Fruit fly (Drosophila melanogaster) whole organism, pupa: ENCODE results near the gene CG31954.

Experiments
- CG10348 ChIP-seq: fragments of 200-800 bp; sonication (Bioruptor generic); IDR thresholded peaks from 2 replicates; pipeline ENCODE4 v1.3.6; 2022; ENCODE audit warnings: missing biosample characterization, missing genetic modification characterization
- CG15710 ChIP-seq: fragments of 200-800 bp; sonication (Bioruptor generic); optimal IDR thresholded peaks from 2 replicates; lab custom pipeline; 2018; ENCODE audit warnings: missing biosample characterization, mild to moderate bottlenecking, missing genetic modification characterization, moderate library complexity
- CG32121 ChIP-seq: fragments of 200-800 bp; sonication (Bioruptor generic); IDR thresholded peaks from 2 replicates; pipeline ENCODE4 v1.3.6; 2022; ENCODE audit warnings: missing biosample characterization, missing genetic modification characterization
- CG34367 ChIP-seq: fragments of 200-800 bp; sonication (Bioruptor generic); optimal IDR thresholded peaks from 2 replicates; lab custom pipeline; 2018; ENCODE audit warnings: missing biosample characterization, mild to moderate bottlenecking, missing genetic modification characterization
- CG8159 ChIP-seq: fragments of 200-800 bp; sonication (Bioruptor generic); optimal IDR thresholded peaks from 3 replicates; lab custom pipeline; 2018; ENCODE audit warnings: missing biosample characterization, mild to moderate bottlenecking, missing genetic modification characterization, moderate library complexity
- CG8301 ChIP-seq: fragments of 200-800 bp; sonication (Bioruptor generic); optimal IDR thresholded peaks from 2 replicates; lab custom pipeline; 2018; ENCODE audit warnings: missing biosample characterization, mild to moderate bottlenecking, missing genetic modification characterization
- D1 ChIP-seq: fragments of 200-800 bp; sonication (Bioruptor generic); optimal IDR thresholded peaks from 2 replicates; lab custom pipeline; 2018; ENCODE audit warnings: missing biosample characterization, mild to moderate bottlenecking, missing genetic modification characterization, moderate library complexity
- Pif1A ChIP-seq: fragments of 200-800 bp; sonication (Bioruptor generic); optimal IDR thresholded peaks from 3 replicates; lab custom pipeline; 2016; ENCODE audit warnings: missing biosample characterization, missing genetic modification characterization
- Pif1B ChIP-seq: fragments of 200-800 bp; sonication (Bioruptor generic); optimal IDR thresholded peaks from 3 replicates; lab custom pipeline; 2016; ENCODE audit warnings: missing biosample characterization, missing genetic modification characterization
- fd96Ca ChIP-seq: fragments of 200-800 bp; sonication (Bioruptor generic); IDR thresholded peaks from 3 replicates; pipeline ENCODE4 v1.3.6; 2022; ENCODE audit warnings: missing biosample characterization, missing genetic modification characterization
- gl ChIP-seq: fragments of 200-800 bp; sonication (Bioruptor generic); optimal IDR thresholded peaks from 2 replicates; lab custom pipeline; 2018; ENCODE audit warnings: missing biosample characterization, mild to moderate bottlenecking, missing genetic modification characterization

DNA sequence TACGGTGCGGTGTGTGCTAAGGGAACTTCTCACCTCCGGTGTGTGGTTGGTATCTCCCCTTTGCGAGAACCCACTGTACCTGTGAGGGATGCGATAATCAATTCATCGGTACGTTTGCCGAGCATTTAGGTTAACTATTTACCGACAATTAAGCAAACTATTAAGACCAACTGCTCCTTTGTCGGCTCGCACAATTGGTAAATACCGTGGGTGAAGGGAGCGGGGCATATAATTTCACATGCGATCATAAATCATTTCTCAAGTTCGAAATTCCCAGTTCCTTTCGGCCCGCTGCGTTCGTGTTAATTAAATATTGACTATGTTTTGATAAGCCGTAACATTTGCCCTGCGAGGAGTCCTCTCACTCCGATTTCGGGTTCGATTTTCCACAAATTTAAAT, 39.0 kb upstream of the CG31954 start:
- no peak for TF ChIP-seq CG34367 (tag; lab: Kevin White, UChicago)
- TF ChIP-seq fd96Ca (GFP tag; lab: Robert Waterston, UW), result no peak
- TF ChIP-seq gl, result no peak
- TF ChIP-seq Pif1B, result no peak
- TF ChIP-seq CG10348 (GFP tag; lab: Robert Waterston, UW), result no peak
- TF ChIP-seq CG8301 (tag; lab: Kevin White, UChicago), result no peak
- TF ChIP-seq D1 (tag; lab: Kevin White, UChicago), result no peak
- TF ChIP-seq CG32121 (GFP tag; lab: Robert Waterston, UW), result no peak
- no peak for TF ChIP-seq Pif1A (GFP tag; lab: Kevin White, UChicago)
- no peak for TF ChIP-seq CG8159 (tag; lab: Kevin White, UChicago)
- no peak for TF ChIP-seq CG15710 (tag; lab: Kevin White, UChicago)
